Worm (Caenorhabditis elegans) whole organism, L4/young adult: ENCODE data around the gene T05A7.12.

Experiments
- W03F9.2 ChIP-seq: fragments of 150-350 bp; optimal IDR thresholded peaks from 2 replicates; lab custom pipeline; 2014; ENCODE audit warnings: missing biosample characterization, missing genetic modification characterization
- him-1 ChIP-seq: sonication (generic microtip); optimal IDR thresholded peaks from 2 replicates; lab custom pipeline; 2016; ENCODE audit warnings: missing genotype, missing genetic modification reagents, missing genetic modification characterization, missing compliant biosample characterization

DNA sequence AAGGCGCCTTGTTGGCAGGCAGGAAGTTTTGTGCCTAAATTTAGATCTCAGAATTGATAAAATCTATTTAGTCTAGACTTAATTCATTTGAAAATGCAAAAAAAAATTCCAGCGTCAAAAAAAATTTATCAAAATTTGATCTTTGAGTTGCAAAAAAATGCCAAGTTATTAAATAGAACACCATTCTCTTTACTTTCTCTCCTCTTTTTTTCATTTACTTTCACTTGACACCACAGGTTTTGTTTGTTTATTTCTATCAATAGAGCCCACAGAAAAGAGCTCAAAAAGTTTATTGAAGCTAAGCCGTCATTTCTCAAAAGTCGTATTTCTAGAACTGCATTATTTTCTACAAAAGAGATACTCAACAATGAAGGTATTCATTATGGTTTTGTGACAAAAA lies 50.4 kb downstream of the T05A7.12 start, which contains the start of gene pqn-35:
- TF ChIP-seq him-1 (no peak), W03F9.2 (tag; lab: Kevin White, UChicago) (no peak)
